Fruit fly (Drosophila melanogaster): Measurements from ENCODE around the gene CG43182.

The CG43182 gene

DNA sequence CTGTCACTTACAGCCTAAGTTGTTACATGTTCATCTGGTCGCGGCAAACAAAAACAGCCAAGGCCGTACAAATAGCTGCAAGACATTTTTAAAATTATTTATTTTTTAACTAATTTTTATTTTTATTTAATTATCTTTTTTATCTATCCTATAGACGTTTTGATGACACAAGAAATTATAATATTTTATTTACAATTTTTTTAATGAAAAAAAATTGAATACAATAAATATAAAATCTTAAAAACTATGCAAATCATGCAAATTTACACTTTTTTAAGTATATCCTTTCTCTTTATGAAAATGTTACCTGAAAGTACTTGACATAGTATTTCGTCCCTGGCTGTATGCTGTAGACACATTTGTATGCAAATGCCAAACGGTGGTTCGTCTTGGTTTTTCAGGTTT lies 14.7 kb upstream of the CG43182 start (continued):
- TF ChIP-seq gcm (GFP tag; optimal IDR thresholded peaks at IDR 0.05) (peak; percentile 90), CG31224 (GFP tag; IDR thresholded peaks at IDR 0.05) (no peak), CG14965 (GFP tag; optimal IDR thresholded peaks at IDR 0.05; ENCODE audit: borderline replicate concordance) (no peak), Ptx1 (GFP tag; IDR thresholded peaks at IDR 0.05) (peak; percentile 75), Dad (GFP tag; optimal IDR thresholded peaks at IDR 0.05) (no peak), CG2116 (GFP tag; optimal IDR thresholded peaks at IDR 0.05) (peak; percentile 7), CG9876 (GFP tag; optimal IDR thresholded peaks at IDR 0.05) (no peak), CG4424 (GFP tag; optimal IDR thresholded peaks at IDR 0.05) (peak; percentile 60), slou (GFP tag; optimal IDR thresholded peaks at IDR 0.05) (no peak), CG11723 (GFP tag; optimal IDR thresholded peaks at IDR 0.05) (peak; percentile 31), CG18599 (GFP tag; optimal IDR thresholded peaks at IDR 0.05) (peak; percentile 78), CG10209 (GFP tag; optimal IDR thresholded peaks at IDR 0.05) (peak; percentile 76), NfI (GFP tag; optimal IDR thresholded peaks at IDR 0.05) (peak; percentile 48), Nf-YC (tag; optimal IDR thresholded peaks at IDR 0.05) (peak; percentile 79), pan (optimal IDR thresholded peaks at IDR 0.05) (no peak), pan (GFP tag; optimal IDR thresholded peaks at IDR 0.05 in 1 of 2, IDR thresholded peaks at IDR 0.05 in 1 of 2) (peak in 1 of 2 experiments; percentile 50), CG5245 (GFP tag; optimal IDR thresholded peaks at IDR 0.05) (no peak), CG1603 (tag; optimal IDR thresholded peaks at IDR 0.05) (no peak), sc (optimal IDR thresholded peaks at IDR 0.05) (no peak), sc (GFP tag; optimal IDR thresholded peaks at IDR 0.05) (peak; percentile 84), CG6272 (GFP tag; IDR thresholded peaks at IDR 0.05) (no peak), CG6654 (GFP tag; optimal IDR thresholded peaks at IDR 0.05) (peak; percentile 5), ro (GFP tag; IDR thresholded peaks at IDR 0.05) (no peak), CG7839 (tag; optimal IDR thresholded peaks at IDR 0.05) (peak; percentile 91), CG11398 (GFP tag; optimal IDR thresholded peaks at IDR 0.05) (no peak), E2f2 (GFP tag; IDR thresholded peaks at IDR 0.05) (peak; percentile 45; the same call in 1 of the 2 replicates), twi (tag; optimal IDR thresholded peaks at IDR 0.05) (peak; percentile 64), CG7963 (GFP tag; IDR thresholded peaks at IDR 0.05; ENCODE audit: partially characterized antibody) (no peak), CG4854 (GFP tag; optimal IDR thresholded peaks at IDR 0.05) (no peak), nau (GFP tag; optimal IDR thresholded peaks at IDR 0.05) (no peak), CG11456 (GFP tag; IDR thresholded peaks at IDR 0.05) (no peak), Chrac-16 (GFP tag; optimal IDR thresholded peaks at IDR 0.05) (peak; percentile 12), Max (GFP tag; optimal IDR thresholded peaks at IDR 0.05) (peak; percentile 47), HmgD (GFP tag; optimal IDR thresholded peaks at IDR 0.05) (no peak), CrebB (tag; optimal IDR thresholded peaks at IDR 0.05) (no peak), chm (GFP tag; IDR thresholded peaks at IDR 0.05) (no peak), Opbp (GFP tag; IDR thresholded peaks at IDR 0.05; ENCODE audit: partially characterized antibody) (no peak), gsb-n (tag; optimal IDR thresholded peaks at IDR 0.05) (peak; percentile 90), sna (GFP tag; IDR thresholded peaks at IDR 0.05; ENCODE audit: partially characterized antibody) (no peak), CG6813 (GFP tag; optimal IDR thresholded peaks at IDR 0.05) (peak; percentile 74), fd3F (GFP tag; optimal IDR thresholded peaks at IDR 0.05) (peak; percentile 71), dysf (GFP tag; IDR thresholded peaks at IDR 0.05) (peak; percentile 72; the same call in 2 of the 3 replicates), Usf (GFP tag; optimal IDR thresholded peaks at IDR 0.05) (peak; percentile 14), CG34224 (GFP tag; IDR thresholded peaks at IDR 0.05; ENCODE audit: partially characterized antibody) (no peak), slbo (GFP tag; IDR thresholded peaks at IDR 0.05) (peak; percentile 57), Hsf (GFP tag; optimal IDR thresholded peaks at IDR 0.05) (peak; percentile 13), CG4730 (GFP tag; IDR thresholded peaks at IDR 0.05) (no peak), crc (GFP tag; optimal IDR thresholded peaks at IDR 0.05) (no peak), ci (GFP tag; IDR thresholded peaks at IDR 0.05) (0 out of 3 replicates have a peak, but pooled peaks have one; percentile 50), h (optimal IDR thresholded peaks at IDR 0.05) (no peak), pho (GFP tag; optimal IDR thresholded peaks at IDR 0.05) (no peak), dpn (GFP tag; optimal IDR thresholded peaks at IDR 0.05) (peak in 1 of 2 experiments; percentile 51)
